Worm (Caenorhabditis elegans) whole organism, late embryonic: ENCODE data around the gene F52B10.3.

Source experiments
- C08G9.2 ChIP-seq: sonication (generic microtip); optimal IDR thresholded peaks from 2 replicates; lab custom pipeline; 2016; ENCODE audit warnings: mild to moderate bottlenecking, missing genetic modification characterization, moderate library complexity, missing compliant biosample characterization
- C38D4.7 ChIP-seq: fragments of 200-800 bp; sonication (Bioruptor generic); optimal IDR thresholded peaks from 2 replicates; lab custom pipeline; 2018; ENCODE audit warnings: mild to moderate bottlenecking, missing genetic modification characterization, moderate library complexity, missing compliant biosample characterization
- F13H6.1 ChIP-seq: sonication (generic microtip); optimal IDR thresholded peaks from 2 replicates; lab custom pipeline; 2016; ENCODE audit warnings: missing genetic modification characterization, missing compliant biosample characterization
- T23F11.4 ChIP-seq: fragments of 200-800 bp; sonication (Bioruptor generic); optimal IDR thresholded peaks from 2 replicates; lab custom pipeline; 2018; ENCODE audit warnings: mild to moderate bottlenecking, missing genetic modification characterization, missing compliant biosample characterization
- ahr-1 ChIP-seq: sonication (generic microtip); optimal IDR thresholded peaks from 2 replicates; lab custom pipeline; 2016; ENCODE audit warnings: missing genetic modification characterization, missing compliant biosample characterization
- ama-1 ChIP-seq: fragments of 150-350 bp; optimal IDR thresholded peaks from 2 replicates; lab custom pipeline; 2014
- ceh-14 ChIP-seq: sonication (generic microtip); optimal IDR thresholded peaks from 2 replicates; lab custom pipeline; 2016; ENCODE audit warnings: missing genotype, missing genetic modification characterization, missing compliant biosample characterization
- ceh-18 ChIP-seq: sonication (generic microtip); optimal IDR thresholded peaks from 2 replicates; lab custom pipeline; 2016; ENCODE audit warnings: missing genetic modification characterization, missing compliant biosample characterization
- ceh-19 ChIP-seq: fragments of 200-800 bp; sonication (Bioruptor generic); optimal IDR thresholded peaks from 2 replicates; lab custom pipeline; 2018; ENCODE audit warnings: mild to moderate bottlenecking, missing genetic modification characterization, missing compliant biosample characterization
- ceh-2 ChIP-seq: sonication (generic microtip); optimal IDR thresholded peaks from 2 replicates; lab custom pipeline; 2016; ENCODE audit warnings: missing genotype, missing genetic modification characterization, missing compliant biosample characterization
- ceh-24 ChIP-seq: sonication (generic microtip); optimal IDR thresholded peaks from 2 replicates; lab custom pipeline; 2016; ENCODE audit warnings: mild to moderate bottlenecking, missing genetic modification characterization, missing compliant biosample characterization
- ceh-30 ChIP-seq: fragments of 150-350 bp; optimal IDR thresholded peaks from 2 replicates; lab custom pipeline; 2014; ENCODE audit warnings: missing biosample characterization, missing genetic modification characterization
- ceh-31 ChIP-seq: sonication (generic microtip); optimal IDR thresholded peaks from 2 replicates; lab custom pipeline; 2016; ENCODE audit warnings: missing genetic modification characterization, missing compliant biosample characterization
- ceh-34 ChIP-seq: sonication (generic microtip); optimal IDR thresholded peaks from 2 replicates; lab custom pipeline; 2016; ENCODE audit warnings: mild to moderate bottlenecking, missing genetic modification characterization, missing compliant biosample characterization
- ceh-45 ChIP-seq: fragments of 200-800 bp; sonication (Bioruptor generic); IDR thresholded peaks from 2 replicates; pipeline ENCODE4 v1.3.6; 2022; ENCODE audit warnings: missing genetic modification reagents, missing genetic modification characterization, missing compliant biosample characterization
- ceh-48 ChIP-seq: sonication (generic microtip); optimal IDR thresholded peaks from 2 replicates; lab custom pipeline; 2016; ENCODE audit warnings: missing genetic modification characterization, inconsistent platforms, missing compliant biosample characterization
- ceh-6 ChIP-seq: fragments of 200-800 bp; sonication (Bioruptor generic); optimal IDR thresholded peaks from 2 replicates; lab custom pipeline; 2018; ENCODE audit warnings: mild to moderate bottlenecking, missing genetic modification characterization, missing compliant biosample characterization
- ceh-9 ChIP-seq: sonication (generic microtip); optimal IDR thresholded peaks from 2 replicates; lab custom pipeline; 2016; ENCODE audit warnings: mild to moderate bottlenecking, missing genetic modification characterization, inconsistent platforms, missing compliant biosample characterization
- dmd-4 ChIP-seq: sonication (generic microtip); optimal IDR thresholded peaks from 2 replicates; lab custom pipeline; 2016; ENCODE audit warnings: borderline replicate concordance, missing genetic modification characterization, missing compliant biosample characterization
- elt-2 ChIP-seq: sonication (generic microtip); optimal IDR thresholded peaks from 2 replicates; lab custom pipeline; 2016; ENCODE audit warnings: missing genetic modification reagents, missing genetic modification characterization, missing compliant biosample characterization
- ets-4 ChIP-seq: sonication (generic microtip); optimal IDR thresholded peaks from 2 replicates; lab custom pipeline; 2016; ENCODE audit warnings: missing genetic modification characterization, missing compliant biosample characterization
- eyg-1 ChIP-seq: sonication (generic microtip); optimal IDR thresholded peaks from 2 replicates; lab custom pipeline; 2016; ENCODE audit warnings: missing genotype, missing genetic modification characterization, missing compliant biosample characterization
- fax-1 ChIP-seq: sonication (generic microtip); optimal IDR thresholded peaks from 2 replicates; lab custom pipeline; 2016; ENCODE audit warnings: missing genotype, missing genetic modification characterization, missing compliant biosample characterization
- fkh-6 ChIP-seq: sonication (generic microtip); optimal IDR thresholded peaks from 2 replicates; lab custom pipeline; 2016; ENCODE audit warnings: missing genetic modification characterization, missing compliant biosample characterization
- hlh-15 ChIP-seq: sonication (generic microtip); optimal IDR thresholded peaks from 2 replicates; lab custom pipeline; 2016; ENCODE audit warnings: missing genetic modification characterization, missing compliant biosample characterization
- hlh-6 ChIP-seq: sonication (generic microtip); optimal IDR thresholded peaks from 2 replicates; lab custom pipeline; 2016; ENCODE audit warnings: missing genotype, missing genetic modification characterization, missing compliant biosample characterization
- hlh-8 ChIP-seq: sonication (generic microtip); optimal IDR thresholded peaks from 2 replicates; lab custom pipeline; 2016; ENCODE audit warnings: missing genotype, missing genetic modification characterization, missing compliant biosample characterization
- lin-11 ChIP-seq: fragments of 200-800 bp; sonication (Bioruptor generic); optimal IDR thresholded peaks from 2 replicates; lab custom pipeline; 2018; ENCODE audit warnings: mild to moderate bottlenecking, missing genetic modification characterization, missing compliant biosample characterization
- madf-2 ChIP-seq: sonication (generic microtip); optimal IDR thresholded peaks from 2 replicates; lab custom pipeline; 2017; ENCODE audit warnings: missing genetic modification characterization, missing compliant biosample characterization
- nfya-1 ChIP-seq: sonication (generic microtip); optimal IDR thresholded peaks from 2 replicates; lab custom pipeline; 2017; ENCODE audit warnings: missing genetic modification characterization, mild to moderate bottlenecking, missing compliant biosample characterization, antibody characterized with exemption, moderate library complexity
- nhr-11 ChIP-seq: fragments of 150-350 bp; optimal IDR thresholded peaks from 2 replicates; lab custom pipeline; 2014; ENCODE audit warnings: missing biosample characterization, missing genetic modification characterization
- nhr-232 ChIP-seq: sonication (generic microtip); optimal IDR thresholded peaks from 2 replicates; lab custom pipeline; 2016; ENCODE audit warnings: missing genetic modification characterization, missing compliant biosample characterization
- pag-3 ChIP-seq: sonication (generic microtip); optimal IDR thresholded peaks from 2 replicates; lab custom pipeline; 2016; ENCODE audit warnings: missing compliant biosample characterization, missing genetic modification characterization, borderline replicate concordance
- pat-9 ChIP-seq: fragments of 200-800 bp; sonication (Bioruptor generic); optimal IDR thresholded peaks from 2 replicates; lab custom pipeline; 2018; ENCODE audit warnings: mild to moderate bottlenecking, missing genetic modification characterization, moderate library complexity, missing compliant biosample characterization
- pros-1 ChIP-seq: fragments of 150-350 bp; optimal IDR thresholded peaks from 2 replicates; lab custom pipeline; 2014; ENCODE audit warnings: missing biosample characterization, missing genetic modification reagents, missing genetic modification characterization
- ref-2 ChIP-seq: sonication (generic microtip); optimal IDR thresholded peaks from 2 replicates; lab custom pipeline; 2016; ENCODE audit warnings: missing genetic modification characterization, missing compliant biosample characterization
- rnt-1 ChIP-seq: sonication (generic microtip); optimal IDR thresholded peaks from 2 replicates; lab custom pipeline; 2016; ENCODE audit warnings: missing genetic modification characterization, missing compliant biosample characterization
- sdc-2 ChIP-seq: sonication (generic microtip); optimal IDR thresholded peaks from 2 replicates; lab custom pipeline; 2016; ENCODE audit warnings: missing genotype, missing genetic modification characterization, missing compliant biosample characterization
- sox-4 ChIP-seq: sonication (generic microtip); optimal IDR thresholded peaks from 2 replicates; lab custom pipeline; 2017; ENCODE audit warnings: mild to moderate bottlenecking, missing genetic modification characterization, inconsistent platforms, missing compliant biosample characterization
- syd-9 ChIP-seq: sonication (generic microtip); optimal IDR thresholded peaks from 2 replicates; lab custom pipeline; 2016; ENCODE audit warnings: mild to moderate bottlenecking, missing genetic modification characterization, moderate library complexity, missing compliant biosample characterization
- tbx-2 ChIP-seq: sonication (generic microtip); optimal IDR thresholded peaks from 2 replicates; lab custom pipeline; 2016; ENCODE audit warnings: missing genetic modification characterization, missing compliant biosample characterization
- tbx-7 ChIP-seq: sonication (generic microtip); optimal IDR thresholded peaks from 2 replicates; lab custom pipeline; 2016; ENCODE audit warnings: missing genotype, missing genetic modification characterization, missing compliant biosample characterization
- unc-42 ChIP-seq: sonication (generic microtip); optimal IDR thresholded peaks from 2 replicates; lab custom pipeline; 2016; ENCODE audit warnings: missing genotype, missing genetic modification characterization, missing compliant biosample characterization
- unc-55 ChIP-seq: sonication (generic microtip); optimal IDR thresholded peaks from 2 replicates; lab custom pipeline; 2017; ENCODE audit warnings: missing biosample characterization, missing genetic modification reagents, missing genetic modification characterization
- ztf-16 ChIP-seq: sonication (generic microtip); optimal IDR thresholded peaks from 2 replicates; lab custom pipeline; 2017; ENCODE audit warnings: missing genetic modification characterization, missing compliant biosample characterization

The F52B10.3 gene

ce11 chrX:2891141-2891739, 6.9 kb downstream of the F52B10.3 start, which contains the start of gene B0410.3:
Gene B0410.3 (minus strand): TSS chrX:2891491.
- TF ChIP-seq tbx-2 (tag; lab: Kevin White, UChicago) = no peak
- no peak for TF ChIP-seq C08G9.2 (tag; lab: Kevin White, UChicago)
- TF ChIP-seq rnt-1 = peak; percentile 18
- TF ChIP-seq fkh-6 (tag; lab: Kevin White, UChicago) = no peak
- TF ChIP-seq ceh-14 = no peak

ce11 chrX:2890041-2890650, 8.0 kb downstream of the F52B10.3 start:
- TF ChIP-seq ceh-24 (no peak), hlh-15 (tag; lab: Kevin White, UChicago) (no peak), lin-11 (tag; lab: Kevin White, UChicago) (no peak), F13H6.1 (tag; lab: Kevin White, UChicago) (no peak), ceh-45 (GFP tag; lab: Robert Waterston, UW) (no peak), C08G9.2 (tag; lab: Kevin White, UChicago) (no peak)

DNA sequence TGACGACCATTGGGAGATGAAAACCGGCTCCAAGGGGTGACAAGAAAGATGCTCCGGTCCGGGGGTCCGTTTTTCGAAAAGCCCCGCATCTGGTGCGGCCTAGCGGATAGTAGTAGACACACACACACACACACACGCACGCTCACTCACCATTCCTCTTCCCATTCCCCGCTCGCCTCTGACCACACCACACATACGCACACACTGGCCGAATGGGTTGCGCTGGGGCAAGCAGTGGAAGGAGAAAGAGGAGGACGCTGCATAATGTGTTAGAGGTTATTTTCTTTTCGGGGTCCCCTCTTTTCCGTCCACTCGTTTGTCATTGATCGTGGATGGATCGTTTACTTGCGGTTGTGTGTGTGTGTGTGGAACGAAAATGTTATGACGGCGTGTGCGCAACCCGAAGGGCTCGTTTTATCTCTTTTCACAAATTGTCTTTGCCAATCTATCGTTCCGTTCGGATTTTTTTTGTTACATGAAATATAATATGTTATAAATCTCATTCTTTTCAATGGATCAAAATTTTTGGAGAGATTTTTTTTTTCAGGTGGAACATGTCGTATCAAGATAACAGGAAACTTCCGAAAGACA, 12.7 kb downstream of the F52B10.3 start, which contains the start of gene vang-1:
Gene vang-1, plus strand, starts transcription at position 541 of the 591 bp plus-strand sequence.
- TF ChIP-seq ceh-6 (GFP tag; lab: Kevin White, UChicago) (peak; percentile 57), pat-9 (tag; lab: Kevin White, UChicago) (peak; percentile 26), pros-1 (tag; lab: Kevin White, UChicago) (peak; percentile 19), nhr-232 (no peak), ref-2 (tag; lab: Kevin White, UChicago) (peak; percentile 77), ceh-19 (GFP tag; lab: Kevin White, UChicago) (peak; percentile 72), unc-55 (no peak), tbx-7 (tag; lab: Kevin White, UChicago) (no peak), nfya-1 (tag; lab: Kevin White, UChicago) (peak; percentile 65), ztf-16 (tag; lab: Kevin White, UChicago) (peak; percentile 3), elt-2 (peak; percentile 16), ceh-30 (tag; lab: Kevin White, UChicago) (no peak), T23F11.4 (GFP tag; lab: Kevin White, UChicago) (peak; percentile 25), ets-4 (tag; lab: Kevin White, UChicago) (no peak), sdc-2 (tag; lab: Kevin White, UChicago) (peak; percentile 70), syd-9 (tag; lab: Kevin White, UChicago) (peak; percentile 63), pag-3 (tag; lab: Kevin White, UChicago) (no peak), fkh-6 (tag; lab: Kevin White, UChicago) (peak; percentile 47), ceh-48 (tag; lab: Kevin White, UChicago) (no peak), nhr-11 (tag; lab: Kevin White, UChicago) (no peak), rnt-1 (peak; percentile 92), tbx-2 (tag; lab: Kevin White, UChicago) (peak; percentile 74), F13H6.1 (tag; lab: Kevin White, UChicago) (peak; percentile 0), madf-2 (tag; lab: Kevin White, UChicago) (peak; percentile 33), ceh-14 (peak; percentile 56), dmd-4 (tag; lab: Kevin White, UChicago) (no peak), C08G9.2 (tag; lab: Kevin White, UChicago) (peak; percentile 53), ceh-34 (tag; lab: Kevin White, UChicago) (peak; percentile 58), hlh-6 (tag; lab: Kevin White, UChicago) (peak; percentile 39), ceh-2 (tag; lab: Kevin White, UChicago) (peak; percentile 25), ahr-1 (tag; lab: Kevin White, UChicago) (no peak), fax-1 (no peak), C38D4.7 (GFP tag; lab: Kevin White, UChicago) (no peak), unc-42 (tag; lab: Kevin White, UChicago) (peak; percentile 15), eyg-1 (tag; lab: Kevin White, UChicago) (peak; percentile 3), ama-1 (lab: Kevin White, UChicago) (no peak), sox-4 (peak; percentile 53), hlh-8 (peak; percentile 31), ceh-18 (tag; lab: Kevin White, UChicago) (peak; percentile 36), ceh-9 (tag; lab: Kevin White, UChicago) (peak; percentile 32), ceh-31 (tag; lab: Kevin White, UChicago) (peak; percentile 67), hlh-15 (tag; lab: Kevin White, UChicago) (no peak)
